Fruit fly (Drosophila melanogaster): Measurements from ENCODE around the gene Cyp4d20.

dm6 chr3L:2515197-2515596 is 36.9 kb upstream of the Cyp4d20 start:
- TF ChIP-seq ttk (optimal IDR thresholded peaks at IDR 0.05) (no peak), insv (optimal IDR thresholded peaks at IDR 0.05) (no peak)
